Fruit fly (Drosophila melanogaster) whole organism, prepupa: ENCODE measurements around the gene HP4.

Experiments used
- CG10669 ChIP-seq: fragments of 200-800 bp; sonication (Bioruptor generic); optimal IDR thresholded peaks from 3 replicates; lab custom pipeline; 2018; ENCODE audit warnings: missing biosample characterization, mild to moderate bottlenecking, missing genetic modification characterization, moderate library complexity
- CG11294 ChIP-seq: fragments of 200-800 bp; sonication (Bioruptor generic); IDR thresholded peaks from 2 replicates; pipeline ENCODE4 v1.3.6; 2022; ENCODE audit warnings: missing biosample characterization, missing genetic modification characterization
- CG11762 ChIP-seq: fragments of 200-800 bp; sonication (Bioruptor generic); optimal IDR thresholded peaks from 3 replicates; lab custom pipeline; 2016; ENCODE audit warnings: missing biosample characterization, missing genetic modification characterization; ENCODE audit not compliant: insufficient read depth
- CG11902 ChIP-seq: fragments of 200-800 bp; sonication (Bioruptor generic); optimal IDR thresholded peaks from 3 replicates; lab custom pipeline; 2016; ENCODE audit warnings: missing biosample characterization, missing genetic modification characterization
- CG15336 ChIP-seq: fragments of 200-800 bp; sonication (Bioruptor generic); IDR thresholded peaks from 2 replicates; pipeline ENCODE4 v1.3.6; 2022; ENCODE audit warnings: missing biosample characterization, missing genetic modification characterization
- CG1621 ChIP-seq: fragments of 200-800 bp; sonication (Bioruptor generic); optimal IDR thresholded peaks from 3 replicates; lab custom pipeline; 2018; ENCODE audit warnings: missing biosample characterization, mild to moderate bottlenecking, missing genetic modification characterization
- CG16779 ChIP-seq: fragments of 200-800 bp; sonication (Bioruptor generic); optimal IDR thresholded peaks from 3 replicates; lab custom pipeline; 2017; ENCODE audit warnings: missing biosample characterization, mild to moderate bottlenecking, missing genetic modification characterization
- CG3032 ChIP-seq: fragments of 200-800 bp; optimal IDR thresholded peaks from 2 replicates; lab custom pipeline; 2019; ENCODE audit warnings: missing biosample characterization, mild to moderate bottlenecking, missing genetic modification characterization, moderate library complexity
- CG32006 ChIP-seq: fragments of 200-800 bp; sonication (Bioruptor generic); optimal IDR thresholded peaks from 3 replicates; lab custom pipeline; 2017; ENCODE audit warnings: missing biosample characterization, mild to moderate bottlenecking, missing genetic modification characterization
- CG3919 ChIP-seq: fragments of 200-800 bp; sonication (Bioruptor generic); optimal IDR thresholded peaks from 3 replicates; lab custom pipeline; 2016; ENCODE audit warnings: missing biosample characterization, missing genetic modification characterization
- CG4318 ChIP-seq: fragments of 200-800 bp; sonication (Bioruptor generic); optimal IDR thresholded peaks from 3 replicates; lab custom pipeline; 2017; ENCODE audit warnings: missing biosample characterization, mild to moderate bottlenecking, missing genetic modification characterization
- CG6163 ChIP-seq: fragments of 200-800 bp; sonication (Bioruptor generic); IDR thresholded peaks from 3 replicates; pipeline ENCODE4 v1.3.6; 2022; ENCODE audit warnings: missing biosample characterization, missing genetic modification characterization
- CG6276 ChIP-seq: fragments of 200-800 bp; sonication (Bioruptor generic); optimal IDR thresholded peaks from 2 replicates; lab custom pipeline; 2017; ENCODE audit warnings: missing biosample characterization, mild to moderate bottlenecking, missing genetic modification characterization
- CG6808 ChIP-seq: fragments of 200-800 bp; sonication (Bioruptor generic); optimal IDR thresholded peaks from 3 replicates; lab custom pipeline; 2017; ENCODE audit warnings: missing biosample characterization, missing genetic modification characterization, mild to moderate bottlenecking, moderate library complexity, missing genetic modification reagents
- CG8119 ChIP-seq: fragments of 200-800 bp; sonication (Bioruptor generic); IDR thresholded peaks from 3 replicates; pipeline ENCODE4 v1.3.6; 2022; ENCODE audit warnings: missing biosample characterization, missing genetic modification characterization
- CG8319 ChIP-seq: fragments of 200-800 bp; sonication (Bioruptor generic); optimal IDR thresholded peaks from 3 replicates; lab custom pipeline; 2016; ENCODE audit warnings: missing biosample characterization, missing genetic modification characterization
- CG8632 ChIP-seq: fragments of 200-800 bp; sonication (Bioruptor generic); optimal IDR thresholded peaks from 3 replicates; lab custom pipeline; 2016; ENCODE audit warnings: missing biosample characterization, missing genetic modification characterization
- CG9139 ChIP-seq: fragments of 200-800 bp; sonication (Bioruptor generic); optimal IDR thresholded peaks from 3 replicates; lab custom pipeline; 2017; ENCODE audit warnings: missing biosample characterization, mild to moderate bottlenecking, missing genetic modification characterization
- Eip78C ChIP-seq: fragments of 200-800 bp; sonication (Bioruptor generic); peaks from one replicate; lab custom pipeline; 2016; ENCODE audit warnings: missing biosample characterization, missing genetic modification characterization
- Eip93F ChIP-seq: fragments of 200-800 bp; sonication (Bioruptor generic); optimal IDR thresholded peaks from 2 replicates; lab custom pipeline; 2016; ENCODE audit warnings: missing biosample characterization, mild to moderate bottlenecking, missing genetic modification characterization
- Ets21C ChIP-seq: fragments of 200-800 bp; sonication (Bioruptor generic); optimal IDR thresholded peaks from 3 replicates; lab custom pipeline; 2016; ENCODE audit warnings: missing biosample characterization, missing genetic modification characterization
- Ets96B ChIP-seq: fragments of 200-800 bp; optimal IDR thresholded peaks from 2 replicates; lab custom pipeline; 2019; ENCODE audit warnings: missing biosample characterization, mild to moderate bottlenecking, missing genetic modification characterization, moderate library complexity
- Hr38 ChIP-seq: sonication (Bioruptor generic); optimal IDR thresholded peaks from 2 replicates; lab custom pipeline; 2016; ENCODE audit warnings: missing biosample characterization, missing genetic modification characterization
- Hr4 ChIP-seq: fragments of 200-800 bp; sonication (Bioruptor generic); optimal IDR thresholded peaks from 3 replicates; lab custom pipeline; 2016; ENCODE audit warnings: missing biosample characterization, missing genetic modification characterization
- Met ChIP-seq: fragments of 200-800 bp; sonication (Bioruptor generic); optimal IDR thresholded peaks from 3 replicates; lab custom pipeline; 2016; ENCODE audit warnings: missing biosample characterization, missing genetic modification characterization
- Smox ChIP-seq: fragments of 200-800 bp; sonication (Bioruptor generic); optimal IDR thresholded peaks from 3 replicates; lab custom pipeline; 2016; ENCODE audit warnings: missing biosample characterization, missing genetic modification characterization
- Sox102F ChIP-seq: fragments of 200-800 bp; sonication (Bioruptor generic); optimal IDR thresholded peaks from 2 replicates; lab custom pipeline; 2016; ENCODE audit warnings: missing biosample characterization, mild to moderate bottlenecking, missing genetic modification characterization
- Sox14 ChIP-seq: fragments of 200-800 bp; sonication (Bioruptor generic); optimal IDR thresholded peaks from 3 replicates; lab custom pipeline; 2016; ENCODE audit warnings: missing biosample characterization, missing genetic modification characterization
- cyc ChIP-seq: fragments of 200-800 bp; sonication (Bioruptor generic); optimal IDR thresholded peaks from 3 replicates; lab custom pipeline; 2016; ENCODE audit warnings: missing biosample characterization, missing genetic modification characterization
- dsx ChIP-seq: fragments of 200-800 bp; optimal IDR thresholded peaks from 3 replicates; lab custom pipeline; 2019; ENCODE audit warnings: missing biosample characterization, mild to moderate bottlenecking, missing genetic modification characterization, moderate library complexity; ENCODE audit not compliant: poor library complexity, severe bottlenecking
- eg ChIP-seq: fragments of 200-800 bp; sonication (Bioruptor generic); IDR thresholded peaks from 3 replicates; pipeline ENCODE4 v1.3.6; 2022; ENCODE audit warnings: missing biosample characterization, missing genetic modification characterization
- esn ChIP-seq: fragments of 200-800 bp; sonication (Bioruptor generic); optimal IDR thresholded peaks from 2 replicates; lab custom pipeline; 2016; ENCODE audit warnings: missing biosample characterization, mild to moderate bottlenecking, missing genetic modification characterization, moderate library complexity
- fd59A ChIP-seq: fragments of 200-800 bp; sonication (Bioruptor generic); optimal IDR thresholded peaks from 2 replicates; lab custom pipeline; 2017; ENCODE audit warnings: missing biosample characterization, mild to moderate bottlenecking, missing genetic modification characterization, missing genetic modification reagents
- net ChIP-seq: fragments of 200-800 bp; sonication (Bioruptor generic); optimal IDR thresholded peaks from 3 replicates; lab custom pipeline; 2016; ENCODE audit warnings: missing biosample characterization, missing genetic modification characterization
- pdm3 ChIP-seq: fragments of 200-800 bp; sonication (Bioruptor generic); optimal IDR thresholded peaks from 3 replicates; lab custom pipeline; 2016; ENCODE audit warnings: missing biosample characterization, missing genetic modification characterization
- salr ChIP-seq, 2 experiments: fragments of 200-800 bp; sonication (Bioruptor generic); optimal IDR thresholded peaks; 3 replicates each; lab custom pipeline; 2016 to 2018; ENCODE audit warnings: missing biosample characterization in 2 of 2, missing genetic modification characterization in 2 of 2, mild to moderate bottlenecking in 1 of 2
- ss ChIP-seq, 2 experiments: fragments of 200-800 bp; sonication (Bioruptor generic); optimal IDR thresholded peaks; 2 replicates in 1 of 2; 3 replicates in 1 of 2; lab custom pipeline; 2017 to 2018; ENCODE audit warnings: mild to moderate bottlenecking in 2 of 2, missing biosample characterization in 2 of 2, missing genetic modification characterization in 2 of 2, moderate library complexity in 1 of 2
- svp ChIP-seq: fragments of 200-800 bp; sonication (Bioruptor generic); peaks from one replicate; lab custom pipeline; 2016; ENCODE audit warnings: missing biosample characterization, missing genetic modification characterization
- topi ChIP-seq: fragments of 200-800 bp; sonication (Bioruptor generic); optimal IDR thresholded peaks from 3 replicates; lab custom pipeline; 2016; ENCODE audit warnings: missing biosample characterization, missing genetic modification characterization

HP4 gene

DNA sequence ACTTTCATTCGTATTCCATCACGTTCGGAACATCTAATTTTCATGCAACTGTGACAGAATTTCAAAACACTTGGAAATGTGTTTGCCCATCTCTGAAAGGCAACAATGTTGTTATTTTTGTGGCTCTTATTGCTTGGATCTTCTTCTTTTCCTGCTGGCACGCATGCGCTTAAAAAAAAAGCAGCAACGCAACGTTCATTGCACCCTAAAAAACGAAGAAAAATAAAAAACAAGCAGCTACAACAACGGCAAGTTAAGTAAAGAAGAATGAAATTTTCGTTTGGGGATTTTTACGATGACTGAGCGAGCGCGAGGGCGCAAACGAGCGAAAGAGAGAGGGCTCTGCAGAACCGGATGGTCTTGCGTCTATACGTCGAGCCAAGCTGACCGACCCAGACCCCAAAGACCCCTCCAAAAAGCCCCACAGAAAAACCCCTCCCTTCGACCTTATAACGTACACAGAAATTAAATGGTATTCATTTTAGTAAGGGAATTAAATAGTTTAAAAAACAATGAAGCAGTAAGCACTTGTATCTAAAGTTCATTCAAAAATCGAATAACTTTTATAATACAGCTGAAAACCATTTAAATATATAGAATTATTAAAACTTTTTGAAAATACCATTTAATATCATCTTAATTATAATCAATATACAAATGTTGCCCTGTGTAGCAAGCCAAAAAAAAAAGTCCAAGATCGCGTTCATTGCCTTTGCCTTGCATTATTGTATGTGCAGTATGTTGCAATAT, 17.8 kb upstream of the HP4 start (continued):
- TF ChIP-seq Smox (GFP tag; lab: Kevin White, UChicago): no peak
- no peak for TF ChIP-seq pdm3 (GFP tag; lab: Kevin White, UChicago)
- TF ChIP-seq cyc (GFP tag; lab: Kevin White, UChicago): peak; percentile 47
- peak; percentile 70 for TF ChIP-seq CG10669
- TF ChIP-seq Hr4 (GFP tag; lab: Kevin White, UChicago): no peak
- TF ChIP-seq CG6276 (GFP tag; lab: Kevin White, UChicago): no peak
- peak; percentile 56 for TF ChIP-seq topi (GFP tag; lab: Kevin White, UChicago)
- TF ChIP-seq Sox102F (GFP tag; lab: Kevin White, UChicago): peak; percentile 46
- TF ChIP-seq Ets96B (tag; lab: Kevin White, UChicago): peak; percentile 61
- TF ChIP-seq Sox14 (GFP tag; lab: Kevin White, UChicago): no peak
- peak; percentile 77; the same call in 2 of the 3 replicates for TF ChIP-seq CG6163 (GFP tag; lab: Robert Waterston, UW)
- TF ChIP-seq Hr38 (GFP tag; lab: Kevin White, UChicago): no peak
- TF ChIP-seq CG3032 (tag; lab: Kevin White, UChicago): peak; percentile 50
- TF ChIP-seq CG6808 (GFP tag; lab: Kevin White, UChicago): peak; percentile 88
- peak; percentile 81 for TF ChIP-seq CG16779 (tag; lab: Kevin White, UChicago)
- peak; percentile 6 for TF ChIP-seq Eip93F (GFP tag; lab: Kevin White, UChicago)
- TF ChIP-seq eg (GFP tag; lab: Robert Waterston, UW): no peak
- TF ChIP-seq CG8119: no peak
- TF ChIP-seq CG8632: peak; percentile 9
- TF ChIP-seq Eip78C (GFP tag; lab: Kevin White, UChicago): peak; percentile 72
- peak; percentile 20 for TF ChIP-seq CG11762
- TF ChIP-seq CG8319: no peak
- TF ChIP-seq ss (GFP tag; optimal IDR thresholded peaks at IDR 0.05; lab: Kevin White, UChicago): peak; percentile 95 to 97
- peak; percentile 40 for TF ChIP-seq CG11902 (GFP tag; lab: Kevin White, UChicago)
- peak; percentile 39 for TF ChIP-seq Met (GFP tag; lab: Kevin White, UChicago)

DNA sequence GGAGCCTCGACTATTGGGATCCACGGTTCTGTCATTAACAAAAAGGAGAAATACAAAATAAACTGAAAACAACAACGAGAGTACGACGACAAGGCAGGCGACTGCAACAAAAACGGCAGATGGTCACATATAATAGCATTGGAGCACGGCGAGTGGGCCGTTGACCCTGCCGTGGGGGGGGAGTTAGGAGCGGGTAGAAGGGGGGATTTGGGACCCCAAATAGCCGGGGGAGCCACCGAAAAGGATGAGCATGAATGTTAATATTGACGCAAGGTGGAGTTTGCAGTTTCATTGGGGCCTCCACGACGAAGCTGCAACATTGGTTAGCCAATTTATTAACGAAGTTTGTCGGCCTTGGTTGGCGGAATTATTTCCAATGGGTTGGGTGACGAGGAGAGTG, 16.9 kb upstream of the HP4 start:
- TF ChIP-seq CG8632: no peak
- TF ChIP-seq salr (GFP tag; optimal IDR thresholded peaks at IDR 0.05; lab: Kevin White, UChicago): no peak
- peak; percentile 30; the same call in 1 of the 3 replicates for TF ChIP-seq CG6163 (GFP tag; lab: Robert Waterston, UW)
- no peak for TF ChIP-seq Ets96B (tag; lab: Kevin White, UChicago)
- peak; percentile 26 for TF ChIP-seq svp (GFP tag; lab: Kevin White, UChicago)
- TF ChIP-seq dsx: peak; percentile 13
- TF ChIP-seq CG1621 (tag; lab: Kevin White, UChicago): no peak
- TF ChIP-seq CG3919 (GFP tag; lab: Kevin White, UChicago): no peak
- no peak for TF ChIP-seq CG8119

DNA sequence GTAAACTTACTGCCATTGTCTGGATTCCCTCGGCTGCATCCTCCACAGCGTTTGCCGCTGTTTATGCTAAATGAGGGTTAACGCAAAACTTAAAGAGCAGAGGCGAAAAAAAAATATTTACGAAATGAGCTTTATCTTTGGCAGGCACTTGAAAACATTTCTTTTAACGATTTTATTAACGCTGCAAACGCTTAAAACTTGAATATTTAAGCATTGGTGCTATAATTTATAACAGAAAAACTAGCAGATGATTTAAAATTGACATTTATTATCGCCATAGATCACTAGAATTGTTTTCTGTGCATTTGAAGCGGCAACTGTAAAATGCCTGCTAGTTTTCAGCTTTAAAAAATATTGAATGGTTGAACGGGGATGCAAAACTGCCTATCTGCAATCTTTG, 14.3 kb upstream of the HP4 start:
- TF ChIP-seq CG10669 (no peak), Eip93F (GFP tag; lab: Kevin White, UChicago) (no peak), CG16779 (tag; lab: Kevin White, UChicago) (no peak), ss (GFP tag; optimal IDR thresholded peaks at IDR 0.05; lab: Kevin White, UChicago) (no peak), CG4318 (no peak), pdm3 (GFP tag; lab: Kevin White, UChicago) (peak; percentile 19), CG11294 (no peak), Smox (GFP tag; lab: Kevin White, UChicago) (no peak), CG15336 (0 out of 2 replicates have a peak, but pooled peaks have one; percentile 46), CG11902 (GFP tag; lab: Kevin White, UChicago) (no peak), fd59A (GFP tag; lab: Kevin White, UChicago) (no peak), Hr4 (GFP tag; lab: Kevin White, UChicago) (peak; percentile 44), esn (GFP tag; lab: Kevin White, UChicago) (peak; percentile 4), Ets21C (GFP tag; lab: Kevin White, UChicago) (no peak), CG8119 (peak; percentile 70), net (GFP tag; lab: Kevin White, UChicago) (no peak), salr (GFP tag; optimal IDR thresholded peaks at IDR 0.05; lab: Kevin White, UChicago) (no peak), CG6276 (GFP tag; lab: Kevin White, UChicago) (peak; percentile 7), CG32006 (peak; percentile 58), CG6163 (GFP tag; lab: Robert Waterston, UW) (0 out of 3 replicates have a peak, but pooled peaks have one; percentile 11), CG9139 (no peak), CG3919 (GFP tag; lab: Kevin White, UChicago) (peak; percentile 6), Eip78C (GFP tag; lab: Kevin White, UChicago) (peak; percentile 59), Sox14 (GFP tag; lab: Kevin White, UChicago) (no peak), CG11762 (no peak)
